Fruit fly (Drosophila melanogaster) whole organism, adult: ENCODE data around the gene CG14221.

Experiments
- CG14711 ChIP-seq: fragments of 200-800 bp; sonication (Bioruptor generic); optimal IDR thresholded peaks from 2 replicates; lab custom pipeline; 2018; ENCODE audit warnings: missing biosample characterization, mild to moderate bottlenecking, missing genetic modification characterization, moderate library complexity
- CG1620 ChIP-seq: fragments of 200-800 bp; sonication (Bioruptor generic); optimal IDR thresholded peaks from 2 replicates; lab custom pipeline; 2016; ENCODE audit warnings: missing biosample characterization, missing genetic modification characterization
- CG5204 ChIP-seq: fragments of 200-800 bp; sonication (Bioruptor generic); optimal IDR thresholded peaks from 2 replicates; lab custom pipeline; 2016; ENCODE audit warnings: missing biosample characterization, missing genetic modification characterization
- CG7045 ChIP-seq: fragments of 200-800 bp; sonication (Bioruptor generic); optimal IDR thresholded peaks from 2 replicates; lab custom pipeline; 2017; ENCODE audit warnings: missing biosample characterization, mild to moderate bottlenecking, missing genetic modification characterization
- Hr96 ChIP-seq: fragments of 200-800 bp; sonication (Bioruptor generic); optimal IDR thresholded peaks from 2 replicates; lab custom pipeline; 2016; ENCODE audit warnings: missing biosample characterization, missing genetic modification characterization
- Mnt ChIP-seq: fragments of 200-800 bp; sonication (Bioruptor generic); optimal IDR thresholded peaks from 2 replicates; lab custom pipeline; 2016; ENCODE audit warnings: missing biosample characterization, mild to moderate bottlenecking, missing genetic modification characterization
- bab1 ChIP-seq: fragments of 200-800 bp; sonication (Bioruptor generic); optimal IDR thresholded peaks from 3 replicates; lab custom pipeline; 2019; ENCODE audit warnings: missing biosample characterization, mild to moderate bottlenecking, missing genetic modification characterization, moderate library complexity
- cic ChIP-seq: fragments of 200-800 bp; sonication (Bioruptor generic); optimal IDR thresholded peaks from 2 replicates; lab custom pipeline; 2017; ENCODE audit warnings: missing biosample characterization, mild to moderate bottlenecking, missing genetic modification characterization, moderate library complexity
- cnc ChIP-seq, 2 experiments: fragments of >200 bp; optimal IDR thresholded peaks; 2 replicates each; lab custom pipeline; 2017
- kay ChIP-seq: fragments of 200-800 bp; sonication (Bioruptor generic); peaks from one replicate; lab custom pipeline; 2016; ENCODE audit warnings: missing biosample characterization, missing genetic modification characterization, borderline replicate concordance
- ovo ChIP-seq: fragments of 200-800 bp; sonication (Bioruptor generic); optimal IDR thresholded peaks from 2 replicates; lab custom pipeline; 2016; ENCODE audit warnings: missing biosample characterization, missing genetic modification characterization
- pad ChIP-seq: fragments of 200-800 bp; sonication (Bioruptor generic); optimal IDR thresholded peaks from 3 replicates; lab custom pipeline; 2017; ENCODE audit warnings: missing biosample characterization, missing genetic modification characterization, mild to moderate bottlenecking, moderate library complexity, missing genetic modification reagents

- TF ChIP-seq Mnt (no peak), pad (GFP tag; lab: Kevin White, UChicago) (no peak), ovo (GFP tag; lab: Kevin White, UChicago) (no peak), Hr96 (GFP tag; lab: Kevin White, UChicago) (no peak), bab1 (GFP tag; lab: Kevin White, UChicago) (no peak), CG14711 (tag; lab: Kevin White, UChicago) (no peak), kay (GFP tag; lab: Kevin White, UChicago) (no peak), cic (GFP tag; lab: Kevin White, UChicago) (no peak), CG7045 (GFP tag; lab: Kevin White, UChicago) (no peak), CG5204 (GFP tag; lab: Kevin White, UChicago) (no peak), cnc (optimal IDR thresholded peaks at IDR 0.05; lab: Kevin White, UChicago) (no peak), CG1620 (GFP tag; lab: Kevin White, UChicago) (no peak)
Observed at dm6 chrX:19625405-19625804, 4.4 kb upstream of the CG14221 start, which contains the start of gene CG14212.
